Worm (Caenorhabditis elegans): ENCODE data around the gene C18D11.3.

Gene C18D11.3

ce11 chrIII:11823260-11823659 is at the start of gene C18D11.3:
C18D11.3 (plus strand) TSS chrIII:11823448.
- no peak for TF ChIP-seq egl-13 (tag; optimal IDR thresholded peaks at IDR 0.05)
- TF ChIP-seq lin-15B (tag; optimal IDR thresholded peaks at IDR 0.05) = peak; percentile 83
- TF ChIP-seq ceh-90 (tag; optimal IDR thresholded peaks at IDR 0.05) = no peak
- TF ChIP-seq zag-1 (tag; optimal IDR thresholded peaks at IDR 0.05) = no peak
- no peak for TF ChIP-seq sptf-1 (tag; optimal IDR thresholded peaks at IDR 0.05)
- TF ChIP-seq elt-3 (tag; optimal IDR thresholded peaks at IDR 0.05) = peak in 4 of 6 experiments; percentile 23 to 91 (median 54)
- no peak for TF ChIP-seq ceh-63 (GFP tag; optimal IDR thresholded peaks at IDR 0.05)
- TF ChIP-seq ceh-8 (GFP tag; optimal IDR thresholded peaks at IDR 0.05) = no peak
- TF ChIP-seq lsy-2 (tag; optimal IDR thresholded peaks at IDR 0.05) = peak; percentile 96 to 99
- TF ChIP-seq nhr-77 (tag; optimal IDR thresholded peaks at IDR 0.05) = peak; percentile 82
- TF ChIP-seq C04F5.9 (tag; optimal IDR thresholded peaks at IDR 0.05) = peak; percentile 57
- peak; percentile 65 for TF ChIP-seq elt-2 (tag; optimal IDR thresholded peaks at IDR 0.05)
- TF ChIP-seq swsn-7 (tag; optimal IDR thresholded peaks at IDR 0.05) = peak; percentile 75
- no peak; the same call in 1 of the 2 replicates for TF ChIP-seq ceh-88 (GFP tag; IDR thresholded peaks at IDR 0.05)
- peak; percentile 60 for TF ChIP-seq unc-86 (tag; optimal IDR thresholded peaks at IDR 0.05)
- TF ChIP-seq ztf-4 (tag; optimal IDR thresholded peaks at IDR 0.05) = peak; percentile 39
- TF ChIP-seq hlh-17 (GFP tag; optimal IDR thresholded peaks at IDR 0.05; ENCODE audit: borderline replicate concordance) = no peak
- TF ChIP-seq nhr-28 (tag; optimal IDR thresholded peaks at IDR 0.05) = no peak
- peak in 1 of 2 experiments; percentile 22 for TF ChIP-seq ztf-11 (tag; optimal IDR thresholded peaks at IDR 0.05)
- no peak for TF ChIP-seq hlh-4 (tag; optimal IDR thresholded peaks at IDR 0.05)
- TF ChIP-seq nhr-47 (tag; optimal IDR thresholded peaks at IDR 0.05) = peak; percentile 82
- TF ChIP-seq nhr-90 (tag; optimal IDR thresholded peaks at IDR 0.05; ENCODE audit: poor library complexity) = peak; percentile 78
- peak; percentile 97 for TF ChIP-seq unc-130 (tag; optimal IDR thresholded peaks at IDR 0.05)
- peak; percentile 73 for TF ChIP-seq xbp-1 (tag; optimal IDR thresholded peaks at IDR 0.05)
- peak; percentile 74 for TF ChIP-seq blmp-1 (tag; optimal IDR thresholded peaks at IDR 0.05)
- no peak for TF ChIP-seq hpl-2 (GFP tag; optimal IDR thresholded peaks at IDR 0.05)
- TF ChIP-seq aly-2 (tag; optimal IDR thresholded peaks at IDR 0.05) = no peak
- peak; percentile 84 to 86 for TF ChIP-seq efl-1 (optimal IDR thresholded peaks at IDR 0.05)
- peak; percentile 81 to 97 for TF ChIP-seq efl-1 (GFP tag; optimal IDR thresholded peaks at IDR 0.05 in 1 of 2)
- TF ChIP-seq lir-3 (tag; optimal IDR thresholded peaks at IDR 0.05; ENCODE audit: poor library complexity) = no peak
- TF ChIP-seq nhr-76 (tag; optimal IDR thresholded peaks at IDR 0.05) = no peak
- TF ChIP-seq nhr-20 (tag; optimal IDR thresholded peaks at IDR 0.05) = peak; percentile 93
- TF ChIP-seq mab-9 (GFP tag; IDR thresholded peaks at IDR 0.05) = 0 out of 2 replicates have a peak, but pooled peaks have one; percentile 9
- peak; percentile 6; the same call in 1 of the 2 replicates for TF ChIP-seq unc-98 (GFP tag; IDR thresholded peaks at IDR 0.05)
- peak; percentile 77 for TF ChIP-seq vab-15 (tag; optimal IDR thresholded peaks at IDR 0.05)
- peak; percentile 44 for TF ChIP-seq lin-39 (tag; optimal IDR thresholded peaks at IDR 0.05)
- TF ChIP-seq grh-1 (GFP tag; IDR thresholded peaks at IDR 0.05) = 0 out of 2 replicates have a peak, but pooled peaks have one; percentile 16
- TF ChIP-seq unc-62 (GFP tag; optimal IDR thresholded peaks at IDR 0.05) = no peak
- no peak for TF ChIP-seq nhr-84 (tag; optimal IDR thresholded peaks at IDR 0.05)
- peak; percentile 77 for TF ChIP-seq fos-1 (tag; optimal IDR thresholded peaks at IDR 0.05)
- TF ChIP-seq dsc-1 (tag; optimal IDR thresholded peaks at IDR 0.05) = peak; percentile 67
- TF ChIP-seq egl-27 (tag; optimal IDR thresholded peaks at IDR 0.05) = peak; percentile 1 to 44
- no peak for TF ChIP-seq zip-4 (GFP tag; optimal IDR thresholded peaks at IDR 0.05)
- TF ChIP-seq F16B12.6 (tag; optimal IDR thresholded peaks at IDR 0.05) = peak; percentile 100
- TF ChIP-seq ces-1 (GFP tag; optimal IDR thresholded peaks at IDR 0.05) = no peak
- TF ChIP-seq snpc-4 (tag; optimal IDR thresholded peaks at IDR 0.05) = peak; percentile 88
- TF ChIP-seq mdl-1 (tag; optimal IDR thresholded peaks at IDR 0.05) = peak in 1 of 2 experiments; percentile 96
- TF ChIP-seq efl-3 (GFP tag; optimal IDR thresholded peaks at IDR 0.05) = no peak
- TF ChIP-seq skn-1 (tag; optimal IDR thresholded peaks at IDR 0.05) = peak; percentile 88
- no peak for TF ChIP-seq tlp-1 (tag; optimal IDR thresholded peaks at IDR 0.05)
- TF ChIP-seq pqm-1 (tag; optimal IDR thresholded peaks at IDR 0.05) = no peak
- TF ChIP-seq isw-1 (GFP tag; IDR thresholded peaks at IDR 0.05) = peak; percentile 74
- no peak for TF ChIP-seq fkh-4 (tag; optimal IDR thresholded peaks at IDR 0.05; ENCODE audit: borderline replicate concordance)
